Worm (Caenorhabditis elegans) whole organism, young adult: ENCODE data around the gene brp-1.
"Not testable (repeated sequence)": the region's sequence is repeated elsewhere in the genome, so short reads cannot be mapped to it uniquely, and the experiment has no call there.

ENCODE experiments used
- B0035.1 ChIP-seq: sonication (generic microtip); optimal IDR thresholded peaks from 2 replicates; lab custom pipeline; 2016; ENCODE audit warnings: missing genetic modification characterization, mild to moderate bottlenecking, missing compliant biosample characterization, missing genotype, missing genetic modification reagents
- F22D6.2 ChIP-seq: sonication (generic microtip); optimal IDR thresholded peaks from 2 replicates; lab custom pipeline; 2016; ENCODE audit warnings: mild to moderate bottlenecking, missing genetic modification characterization, missing compliant biosample characterization
- F39B2.1 ChIP-seq: fragments of 200-800 bp; sonication (Bioruptor generic); IDR thresholded peaks from 2 replicates; pipeline ENCODE4 v1.3.6; 2022; ENCODE audit warnings: missing genetic modification reagents, missing genetic modification characterization, missing compliant biosample characterization
- F55B11.4 ChIP-seq: sonication (generic microtip); optimal IDR thresholded peaks from 2 replicates; lab custom pipeline; 2016; ENCODE audit warnings: missing compliant biosample characterization, missing genetic modification characterization, borderline replicate concordance; ENCODE audit not compliant: insufficient read depth
- T07F8.4 ChIP-seq: sonication (generic microtip); optimal IDR thresholded peaks from 2 replicates; lab custom pipeline; 2016; ENCODE audit warnings: mild to moderate bottlenecking, missing genetic modification characterization, moderate library complexity, missing compliant biosample characterization
- Y67H2A.10 ChIP-seq: fragments of 200-800 bp; sonication (Bioruptor generic); conservative IDR thresholded peaks from 2 replicates; pipeline ENCODE4 v1.3.6; 2022; ENCODE audit warnings: missing genetic modification reagents, missing genetic modification characterization, missing compliant biosample characterization
- Y79H2A.3 ChIP-seq: fragments of 200-800 bp; sonication (Bioruptor generic); conservative IDR thresholded peaks from 2 replicates; pipeline ENCODE4 v1.3.6; 2022; ENCODE audit warnings: missing genetic modification reagents, missing genetic modification characterization, missing compliant biosample characterization
- atf-7 ChIP-seq: sonication (generic microtip); optimal IDR thresholded peaks from 2 replicates; lab custom pipeline; 2017; ENCODE audit warnings: mild to moderate bottlenecking, missing genetic modification characterization, missing compliant biosample characterization
- attf-6 ChIP-seq: fragments of 200-800 bp; sonication (Bioruptor generic); IDR thresholded peaks from 2 replicates; pipeline ENCODE4 v1.3.6; 2022; ENCODE audit warnings: missing genetic modification reagents, missing genetic modification characterization, missing compliant biosample characterization
- cebp-1 ChIP-seq, 2 experiments: fragments of 200-800 bp in 1 of 2; sonication (Bioruptor generic) in 1 of 2; sonication (generic microtip) in 1 of 2; IDR thresholded peaks in 1 of 2; optimal IDR thresholded peaks in 1 of 2; 2 replicates each; pipeline versions ENCODE4 v1.3.6 to Lab custom; 2017 to 2022; ENCODE audit warnings: missing compliant biosample characterization in 2 of 2, missing genetic modification characterization in 2 of 2, mild to moderate bottlenecking in 1 of 2, missing genetic modification reagents in 1 of 2, moderate library complexity in 1 of 2
- cebp-2 ChIP-seq: fragments of 200-800 bp; sonication (Bioruptor generic); IDR thresholded peaks from 2 replicates; pipeline ENCODE4 v1.3.6; 2022; ENCODE audit warnings: missing genetic modification characterization, missing compliant biosample characterization
- ceh-79 ChIP-seq: sonication (generic microtip); optimal IDR thresholded peaks from 2 replicates; lab custom pipeline; 2017; ENCODE audit warnings: mild to moderate bottlenecking, missing genetic modification characterization, missing compliant biosample characterization
- dox-1 ChIP-seq: fragments of 200-800 bp; sonication (Bioruptor generic); IDR thresholded peaks from 2 replicates; pipeline ENCODE4 v1.3.6; 2022; ENCODE audit warnings: missing genetic modification reagents, missing genetic modification characterization, missing compliant biosample characterization
- ekl-4 ChIP-seq: fragments of 200-800 bp; sonication (Bioruptor generic); IDR thresholded peaks from 2 replicates; pipeline ENCODE4 v1.3.6; 2022; ENCODE audit warnings: missing genetic modification reagents, missing genetic modification characterization, missing compliant biosample characterization
- gei-17 ChIP-seq: fragments of 200-800 bp; sonication (Bioruptor generic); optimal IDR thresholded peaks from 2 replicates; lab custom pipeline; 2018; ENCODE audit warnings: mild to moderate bottlenecking, missing genetic modification characterization, missing compliant biosample characterization
- him-1 ChIP-seq: sonication (generic microtip); optimal IDR thresholded peaks from 2 replicates; lab custom pipeline; 2016; ENCODE audit warnings: missing genotype, missing genetic modification reagents, missing genetic modification characterization, missing compliant biosample characterization
- hlh-26 ChIP-seq: fragments of 200-800 bp; sonication (Bioruptor generic); conservative IDR thresholded peaks from 2 replicates; pipeline ENCODE4 v1.3.6; 2022; ENCODE audit warnings: missing genetic modification reagents, missing genetic modification characterization, missing compliant biosample characterization
- hmg-20 ChIP-seq: fragments of 200-800 bp; sonication (Bioruptor generic); IDR thresholded peaks from 2 replicates; pipeline ENCODE4 v1.3.6; 2022; ENCODE audit warnings: missing genetic modification reagents, missing genetic modification characterization, missing compliant biosample characterization
- hsf-1 ChIP-seq: fragments of 200-800 bp; sonication (Bioruptor generic); IDR thresholded peaks from 2 replicates; pipeline ENCODE4 v1.3.6; 2022; ENCODE audit warnings: missing genetic modification reagents, missing genetic modification characterization, missing compliant biosample characterization
- lir-1 ChIP-seq: fragments of 200-800 bp; sonication (Bioruptor generic); conservative IDR thresholded peaks from 2 replicates; pipeline ENCODE4 v1.3.6; 2022; ENCODE audit warnings: missing genetic modification reagents, missing genetic modification characterization, missing compliant biosample characterization
- lsy-27 ChIP-seq: sonication (generic microtip); optimal IDR thresholded peaks from 2 replicates; lab custom pipeline; 2017; ENCODE audit warnings: missing genetic modification characterization, mild to moderate bottlenecking, missing compliant biosample characterization, antibody characterized with exemption, missing genotype, borderline replicate concordance; ENCODE audit not compliant: insufficient read depth
- madf-6 ChIP-seq: fragments of 200-800 bp; sonication (Bioruptor generic); IDR thresholded peaks from 2 replicates; pipeline ENCODE4 v1.3.6; 2022; ENCODE audit warnings: missing genetic modification reagents, missing genetic modification characterization, missing compliant biosample characterization
- madf-8 ChIP-seq: fragments of 200-800 bp; sonication (Bioruptor generic); conservative IDR thresholded peaks from 2 replicates; pipeline ENCODE4 v1.3.6; 2022; ENCODE audit warnings: missing genetic modification reagents, missing genetic modification characterization, missing compliant biosample characterization
- mcd-1 ChIP-seq: fragments of 200-800 bp; sonication (Bioruptor generic); IDR thresholded peaks from 2 replicates; pipeline ENCODE4 v1.3.6; 2022; ENCODE audit warnings: missing genetic modification reagents, missing genetic modification characterization, missing compliant biosample characterization
- mxl-1 ChIP-seq: sonication (generic microtip); optimal IDR thresholded peaks from 2 replicates; lab custom pipeline; 2016; ENCODE audit warnings: missing genetic modification characterization, missing compliant biosample characterization
- nhr-80 ChIP-seq: sonication (generic microtip); optimal IDR thresholded peaks from 2 replicates; lab custom pipeline; 2016; ENCODE audit warnings: missing genetic modification characterization, missing compliant biosample characterization
- nhr-90 ChIP-seq: sonication (generic microtip); optimal IDR thresholded peaks from 2 replicates; lab custom pipeline; 2016; ENCODE audit warnings: missing genotype, mild to moderate bottlenecking, missing genetic modification characterization, missing compliant biosample characterization
- pbrm-1 ChIP-seq: fragments of 200-800 bp; sonication (Bioruptor generic); IDR thresholded peaks from 2 replicates; pipeline ENCODE4 v1.3.6; 2022; ENCODE audit warnings: missing genetic modification reagents, missing genetic modification characterization, missing compliant biosample characterization
- rec-8 ChIP-seq, 2 experiments: sonication (generic microtip); optimal IDR thresholded peaks; 2 replicates each; lab custom pipeline; 2016; ENCODE audit warnings: mild to moderate bottlenecking in 2 of 2, missing genetic modification characterization in 2 of 2, missing genetic modification reagents in 2 of 2, missing genotype in 2 of 2, missing biosample characterization in 1 of 2, missing compliant biosample characterization in 1 of 2, moderate library complexity in 1 of 2
- repo-1 ChIP-seq: sonication (generic microtip); optimal IDR thresholded peaks from 2 replicates; lab custom pipeline; 2017; ENCODE audit warnings: mild to moderate bottlenecking, missing genetic modification characterization, missing compliant biosample characterization
- rpc-1 ChIP-seq, 2 experiments: fragments of 150-350 bp in 1 of 2; sonication (generic microtip) in 1 of 2; optimal IDR thresholded peaks; 2 replicates each; lab custom pipeline; 2014 to 2018; ENCODE audit warnings: missing biosample characterization in 1 of 2, missing genetic modification characterization in 1 of 2, missing genetic modification reagents in 1 of 2, missing genotype in 1 of 2
- sdz-38 ChIP-seq: sonication (generic microtip); optimal IDR thresholded peaks from 2 replicates; lab custom pipeline; 2016; ENCODE audit warnings: missing genotype, missing genetic modification characterization, missing compliant biosample characterization
- snpc-1.1 ChIP-seq: sonication (generic microtip); optimal IDR thresholded peaks from 2 replicates; lab custom pipeline; 2017; ENCODE audit warnings: missing genetic modification characterization, mild to moderate bottlenecking, missing compliant biosample characterization, antibody characterized with exemption, moderate library complexity, missing genotype, missing genetic modification reagents; ENCODE audit not compliant: insufficient read depth
- somi-1 ChIP-seq: fragments of 200-800 bp; sonication (Bioruptor generic); optimal IDR thresholded peaks from 2 replicates; lab custom pipeline; 2018; ENCODE audit warnings: mild to moderate bottlenecking, missing genetic modification characterization, missing compliant biosample characterization
- tlf-1 ChIP-seq: fragments of 200-800 bp; sonication (Bioruptor generic); optimal IDR thresholded peaks from 2 replicates; lab custom pipeline; 2018; ENCODE audit warnings: mild to moderate bottlenecking, missing genetic modification characterization, missing compliant biosample characterization
- unc-130 ChIP-seq: sonication (generic microtip); optimal IDR thresholded peaks from 2 replicates; lab custom pipeline; 2016; ENCODE audit warnings: missing genetic modification reagents, missing genetic modification characterization, missing compliant biosample characterization
- xnd-1 ChIP-seq: sonication (generic microtip); optimal IDR thresholded peaks from 2 replicates; lab custom pipeline; 2016; ENCODE audit warnings: missing genotype, missing genetic modification reagents, missing genetic modification characterization, missing compliant biosample characterization
- zfh-2 ChIP-seq: fragments of 200-800 bp; sonication (Bioruptor generic); conservative IDR thresholded peaks from 2 replicates; pipeline ENCODE4 v1.3.6; 2022; ENCODE audit warnings: missing genetic modification reagents, missing genetic modification characterization, missing compliant biosample characterization
- zim-3 ChIP-seq: sonication (generic microtip); optimal IDR thresholded peaks from 2 replicates; lab custom pipeline; 2017; ENCODE audit warnings: mild to moderate bottlenecking, missing genetic modification characterization, moderate library complexity, missing compliant biosample characterization
- ztf-18 ChIP-seq: sonication (generic microtip); optimal IDR thresholded peaks from 2 replicates; lab custom pipeline; 2016; ENCODE audit warnings: missing genotype, mild to moderate bottlenecking, missing genetic modification characterization, missing compliant biosample characterization
- ztf-6 ChIP-seq: fragments of 200-800 bp; sonication (Bioruptor generic); IDR thresholded peaks from 2 replicates; pipeline ENCODE4 v1.3.6; 2022; ENCODE audit warnings: missing genetic modification reagents, missing genetic modification characterization, missing compliant biosample characterization

Gene brp-1

ce11 chrIII:11999543-11999942, 20.8 kb upstream of the brp-1 start:
- TF ChIP-seq ztf-18 (tag; lab: Kevin White, UChicago), result no peak
- TF ChIP-seq him-1 (tag; lab: Kevin White, UChicago), result peak; percentile 64

- TF ChIP-seq dox-1 (GFP tag; lab: Robert Waterston, UW) (peak; percentile 20; the same call in 1 of the 2 replicates), madf-6 (GFP tag; lab: Robert Waterston, UW) (0 out of 2 replicates have a peak, but pooled peaks have one; percentile 21), hsf-1 (peak; percentile 96), rpc-1 (optimal IDR thresholded peaks at IDR 0.05; lab: Kevin White, UChicago) (peak; percentile 43)
- TF ChIP-seq rpc-1 (tag; optimal IDR thresholded peaks at IDR 0.05; lab: Kevin White, UChicago), result not testable (repeated sequence)
Measured at ce11 chrIII:12001461-12001860, 18.9 kb upstream of the brp-1 start.

- no peak for TF ChIP-seq Y67H2A.10
Measured at ce11 chrIII:12002850-12003249, 17.5 kb upstream of the brp-1 start, which contains the start of gene Y56A3A.33. Gene Y56A3A.33 (minus strand): TSS chrIII:12002950.

- TF ChIP-seq F22D6.2 (tag; lab: Kevin White, UChicago) (no peak), gei-17 (GFP tag; lab: Kevin White, UChicago) (no peak), unc-130 (no peak), repo-1 (tag; lab: Kevin White, UChicago) (no peak), T07F8.4 (tag; lab: Kevin White, UChicago) (no peak), somi-1 (no peak), lir-1 (GFP tag; lab: Robert Waterston, UW) (no peak; the same call in 1 of the 2 replicates), rpc-1 (optimal IDR thresholded peaks at IDR 0.05; lab: Kevin White, UChicago) (no peak), rpc-1 (tag; optimal IDR thresholded peaks at IDR 0.05; lab: Kevin White, UChicago) (no peak), ekl-4 (GFP tag; lab: Robert Waterston, UW) (no peak), F55B11.4 (tag; lab: Kevin White, UChicago) (no peak), him-1 (tag; lab: Kevin White, UChicago) (no peak), mcd-1 (GFP tag; lab: Robert Waterston, UW) (peak; percentile 42; the same call in 1 of the 2 replicates), mxl-1 (no peak), nhr-80 (peak; percentile 88), nhr-90 (tag; lab: Kevin White, UChicago) (no peak), hsf-1 (no peak), lsy-27 (tag; lab: Kevin White, UChicago) (no peak), hmg-20 (GFP tag; lab: Robert Waterston, UW) (no peak), ztf-6 (GFP tag; lab: Robert Waterston, UW) (no peak), snpc-1.1 (tag; lab: Kevin White, UChicago) (no peak), cebp-2 (no peak), madf-8 (GFP tag; lab: Robert Waterston, UW) (no peak), hlh-26 (GFP tag; lab: Robert Waterston, UW) (no peak), rec-8 (tag; optimal IDR thresholded peaks at IDR 0.05; lab: Kevin White, UChicago) (no peak), pbrm-1 (GFP tag; lab: Robert Waterston, UW) (peak; percentile 54; the same call in 1 of the 2 replicates), atf-7 (tag; lab: Kevin White, UChicago) (peak; percentile 52), F39B2.1 (GFP tag; lab: Robert Waterston, UW) (no peak), Y79H2A.3 (GFP tag; lab: Robert Waterston, UW) (no peak), xnd-1 (tag; lab: Kevin White, UChicago) (no peak), attf-6 (GFP tag; lab: Robert Waterston, UW) (no peak), zfh-2 (GFP tag; lab: Robert Waterston, UW) (peak; percentile 68), B0035.1 (tag; lab: Kevin White, UChicago) (no peak), sdz-38 (tag; lab: Kevin White, UChicago) (no peak), ceh-79 (tag; lab: Kevin White, UChicago) (no peak), zim-3 (tag; lab: Kevin White, UChicago) (no peak), cebp-1 (GFP tag; IDR thresholded peaks at IDR 0.05; lab: Robert Waterston, UW) (no peak), cebp-1 (tag; optimal IDR thresholded peaks at IDR 0.05; lab: Kevin White, UChicago) (peak; percentile 79), madf-6 (GFP tag; lab: Robert Waterston, UW) (no peak), tlf-1 (GFP tag; lab: Kevin White, UChicago) (no peak)
Measured at ce11 chrIII:12003264-12003663, 17.1 kb upstream of the brp-1 start.
